Worm (Caenorhabditis elegans): ENCODE data around the gene T14B4.3.
A peak's percentile ranks its signal among the peaks of the same experiment; 100 is the strongest.

Gene T14B4.3

DNA sequence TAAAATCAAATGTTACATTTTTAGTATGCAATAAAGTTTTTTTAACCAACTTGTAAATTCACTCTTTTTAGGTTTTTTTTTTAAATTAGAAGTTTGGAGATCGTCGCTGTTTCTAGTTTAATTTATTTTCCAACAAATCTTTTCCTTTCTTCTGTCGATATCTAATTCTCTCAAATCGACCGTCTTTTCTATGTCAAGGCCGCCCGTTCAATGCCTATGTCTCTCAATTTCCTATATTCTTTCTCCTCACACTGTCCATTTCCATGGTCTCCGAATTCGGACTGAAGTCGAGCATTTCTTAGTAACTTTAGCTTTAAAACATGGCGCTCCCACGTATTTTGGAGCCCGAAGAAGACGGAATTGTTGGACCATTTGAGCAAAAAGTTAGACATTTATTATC is 18.1 kb upstream of the T14B4.3 start, which contains the start of the genes T14B4.5 and T14B4.20:
Gene T14B4.5 (plus strand): TSS at position 226 of the 400 bp plus-strand sequence.
Gene T14B4.20 (plus strand): TSS at position 264 of the 400 bp plus-strand sequence.
- TF ChIP-seq nhr-77 (tag; optimal IDR thresholded peaks at IDR 0.05) (no peak), egl-5 (tag; optimal IDR thresholded peaks at IDR 0.05) (no peak), lin-15B (tag; optimal IDR thresholded peaks at IDR 0.05) (no peak), lsy-12 (tag; optimal IDR thresholded peaks at IDR 0.05) (no peak), nhr-25 (tag; optimal IDR thresholded peaks at IDR 0.05) (peak; percentile 38), fos-1 (tag; optimal IDR thresholded peaks at IDR 0.05) (no peak), egl-27 (tag; optimal IDR thresholded peaks at IDR 0.05) (no peak), unc-62 (GFP tag; optimal IDR thresholded peaks at IDR 0.05) (no peak), R02D3.7 (tag; optimal IDR thresholded peaks at IDR 0.05) (no peak), nhr-76 (tag; optimal IDR thresholded peaks at IDR 0.05) (no peak), pqm-1 (tag; optimal IDR thresholded peaks at IDR 0.05) (no peak), zag-1 (tag; optimal IDR thresholded peaks at IDR 0.05) (no peak), ceh-28 (tag; optimal IDR thresholded peaks at IDR 0.05) (no peak), nhr-237 (tag; optimal IDR thresholded peaks at IDR 0.05) (no peak), nhr-23 (tag; optimal IDR thresholded peaks at IDR 0.05) (peak; percentile 64), mdl-1 (tag; optimal IDR thresholded peaks at IDR 0.05) (no peak), ceh-9 (tag; optimal IDR thresholded peaks at IDR 0.05) (no peak), ceh-16 (tag; optimal IDR thresholded peaks at IDR 0.05) (no peak), eor-1 (tag; optimal IDR thresholded peaks at IDR 0.05) (peak in 1 of 2 experiments; percentile 11), elt-1 (tag; optimal IDR thresholded peaks at IDR 0.05) (no peak), ZK546.5 (tag; optimal IDR thresholded peaks at IDR 0.05) (no peak)

DNA sequence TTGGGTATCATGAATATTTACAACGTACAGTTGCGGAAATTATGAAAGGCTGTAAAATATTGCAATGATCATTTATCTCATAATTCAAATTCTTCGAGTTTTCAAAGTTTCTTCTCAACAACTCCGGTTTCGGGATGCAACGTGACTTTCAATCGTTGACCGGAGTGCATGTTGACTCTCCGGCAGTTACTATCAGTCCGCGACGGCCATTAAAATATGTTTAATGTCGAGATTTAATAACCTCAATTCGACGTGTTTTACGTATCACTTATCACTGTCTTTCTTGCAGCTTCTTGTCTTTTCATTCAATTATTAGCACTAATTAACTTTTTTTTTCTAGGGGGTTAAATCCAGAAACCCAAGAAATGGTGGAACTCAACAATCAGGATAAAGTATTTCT is 16.5 kb upstream of the T14B4.3 start, which contains the start of gene tsp-10:
Gene tsp-10 (plus strand): TSS at position 366 of the 400 bp plus-strand sequence.
- TF ChIP-seq nhr-77 (tag; optimal IDR thresholded peaks at IDR 0.05), result no peak
- no peak for TF ChIP-seq nhr-12 (tag; optimal IDR thresholded peaks at IDR 0.05)
- no peak for TF ChIP-seq nhr-67 (tag; optimal IDR thresholded peaks at IDR 0.05)
- no peak for TF ChIP-seq pha-4 (tag; optimal IDR thresholded peaks at IDR 0.05)
- TF ChIP-seq ztf-11 (tag; optimal IDR thresholded peaks at IDR 0.05), result no peak
- peak; percentile 60 for TF ChIP-seq elt-2 (tag; optimal IDR thresholded peaks at IDR 0.05)
- no peak for TF ChIP-seq eor-1 (tag; optimal IDR thresholded peaks at IDR 0.05)

DNA sequence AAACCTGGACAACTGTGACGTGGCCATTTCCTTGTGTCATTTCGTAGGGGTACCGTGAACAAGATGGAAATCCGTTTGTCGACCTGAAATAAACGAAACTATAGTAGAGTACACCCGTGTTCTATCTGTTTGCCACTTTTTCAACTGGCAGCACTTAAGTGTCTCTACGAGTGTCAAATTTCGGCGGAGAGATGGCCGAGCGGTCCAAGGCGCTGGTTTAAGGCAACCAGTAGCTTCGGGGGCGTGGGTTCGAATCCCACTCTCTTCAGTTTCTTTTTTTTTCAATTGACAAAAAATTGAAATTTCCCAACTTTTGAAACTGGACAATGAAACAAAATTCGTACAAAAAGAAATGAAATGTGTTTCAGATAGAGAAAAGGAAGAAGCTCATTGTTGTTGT is 13.2 kb upstream of the T14B4.3 start:
- no peak for TF ChIP-seq unc-62 (GFP tag; optimal IDR thresholded peaks at IDR 0.05)
- TF ChIP-seq eor-1 (tag; optimal IDR thresholded peaks at IDR 0.05), result no peak
- TF ChIP-seq R02D3.7 (tag; optimal IDR thresholded peaks at IDR 0.05), result no peak
- TF ChIP-seq nfya-1 (tag; optimal IDR thresholded peaks at IDR 0.05; ENCODE audit: insufficient read depth), result peak; percentile 48
- TF ChIP-seq lin-39 (tag; optimal IDR thresholded peaks at IDR 0.05), result peak; percentile 14
- peak; percentile 44 for TF ChIP-seq pha-4 (tag; optimal IDR thresholded peaks at IDR 0.05)
- TF ChIP-seq nhr-77 (tag; optimal IDR thresholded peaks at IDR 0.05), result no peak
- TF ChIP-seq ZK546.5 (tag; optimal IDR thresholded peaks at IDR 0.05), result no peak
- TF ChIP-seq lin-15B (tag; optimal IDR thresholded peaks at IDR 0.05), result no peak
- TF ChIP-seq hmg-11 (tag; optimal IDR thresholded peaks at IDR 0.05), result peak; percentile 38
- no peak for TF ChIP-seq egl-27 (tag; optimal IDR thresholded peaks at IDR 0.05)
- TF ChIP-seq lsy-12 (tag; optimal IDR thresholded peaks at IDR 0.05), result peak; percentile 36

DNA sequence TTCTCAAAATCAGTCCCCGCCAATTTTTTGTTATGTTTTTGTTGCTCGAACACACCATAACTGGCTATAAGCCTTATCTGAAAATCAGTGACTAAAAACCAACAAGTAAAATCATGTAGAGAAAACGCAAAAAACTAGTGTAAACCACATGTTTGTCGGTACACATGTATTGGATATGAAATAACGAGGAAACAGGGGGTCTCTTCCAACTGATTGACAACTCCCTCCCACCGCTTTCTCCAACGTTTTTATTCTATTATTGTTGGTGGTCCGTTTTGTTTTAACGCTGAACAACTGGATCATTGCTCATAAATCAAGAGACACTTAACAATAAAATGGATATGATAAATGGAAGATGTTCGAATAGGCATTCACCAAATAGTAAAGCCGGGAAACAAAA is 7.9 kb upstream of the T14B4.3 start:
- TF ChIP-seq nhr-237 (tag; optimal IDR thresholded peaks at IDR 0.05) (no peak), pha-4 (tag; optimal IDR thresholded peaks at IDR 0.05) (no peak), snpc-4 (tag; optimal IDR thresholded peaks at IDR 0.05) (no peak), egl-5 (tag; optimal IDR thresholded peaks at IDR 0.05) (peak; percentile 40), hmg-11 (tag; optimal IDR thresholded peaks at IDR 0.05) (no peak), nhr-28 (tag; optimal IDR thresholded peaks at IDR 0.05) (no peak), pqm-1 (tag; optimal IDR thresholded peaks at IDR 0.05) (no peak)

DNA sequence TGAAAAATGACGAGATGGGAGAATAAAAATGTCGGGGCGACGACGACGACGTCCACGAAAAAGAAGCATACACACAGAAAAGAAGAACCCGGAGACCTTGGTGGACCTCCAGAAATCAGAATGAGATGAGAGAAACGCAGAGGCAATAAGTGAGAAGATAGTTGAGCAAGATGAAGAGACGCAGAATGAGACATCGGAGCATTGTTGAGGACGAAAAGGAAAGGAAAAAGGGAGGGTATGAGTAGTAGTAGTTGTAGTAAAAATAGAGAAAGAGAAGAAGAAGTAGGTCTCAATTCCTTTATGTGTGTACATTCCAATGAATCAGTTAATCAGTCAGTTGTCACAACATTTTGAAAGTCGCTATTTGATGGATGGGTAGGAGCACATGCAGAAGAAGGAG is 5.4 kb upstream of the T14B4.3 start, which contains the start of gene T14B4.8:
Gene T14B4.8 (minus strand): TSS at position 60 of the 400 bp plus-strand sequence.
- TF ChIP-seq nfya-1 (tag; optimal IDR thresholded peaks at IDR 0.05; ENCODE audit: insufficient read depth) (peak; percentile 46), hmg-11 (tag; optimal IDR thresholded peaks at IDR 0.05) (peak; percentile 21), lin-15B (tag; optimal IDR thresholded peaks at IDR 0.05) (no peak)

DNA sequence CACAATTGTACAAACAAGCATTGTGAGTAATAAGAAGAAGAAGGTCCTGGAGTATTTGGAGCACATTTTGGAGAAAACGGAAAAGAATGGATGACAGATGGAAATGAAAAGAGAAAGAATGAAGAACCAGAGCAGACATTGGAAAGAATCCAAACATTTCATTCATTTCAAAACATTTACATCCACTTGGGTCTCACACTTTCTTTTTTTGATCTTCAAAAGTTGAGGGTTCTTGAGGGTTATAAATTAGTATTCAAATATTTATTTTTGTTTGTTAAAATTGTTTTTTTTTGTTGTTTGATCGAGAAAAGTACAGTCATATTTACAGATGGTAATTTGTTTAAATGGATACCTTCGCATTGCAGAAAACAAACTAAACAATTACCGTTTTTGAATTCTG is 1.0 kb upstream of the T14B4.3 start, which contains the start of gene T14B4.9:
Gene T14B4.9 (minus strand): TSS at position 101 of the 400 bp plus-strand sequence.
- TF ChIP-seq mdl-1 (tag; optimal IDR thresholded peaks at IDR 0.05) (no peak), eor-1 (tag; optimal IDR thresholded peaks at IDR 0.05) (no peak)

All from whole organism, L3 larva.